Worm (Caenorhabditis elegans): ENCODE results near the gene perm-4.

DNA sequence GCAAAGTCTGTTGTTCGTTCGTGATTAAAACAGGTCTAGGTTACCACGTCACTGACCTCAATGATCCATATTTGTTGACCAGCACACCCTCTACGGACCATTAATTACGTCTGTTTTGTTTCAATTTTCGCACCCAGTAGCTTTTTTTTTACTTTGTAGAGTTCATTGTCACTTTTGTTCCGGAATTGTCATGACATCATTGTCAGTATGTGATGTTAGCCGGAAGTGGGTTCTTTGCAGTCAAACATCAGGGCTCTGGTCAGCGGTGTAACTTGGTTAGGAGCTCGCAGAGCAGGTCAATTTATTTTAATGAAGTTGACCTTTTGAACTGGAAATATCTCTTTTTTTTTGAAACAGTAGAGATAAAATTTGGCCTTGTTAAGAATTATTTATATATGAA lies 11.8 kb upstream of the perm-4 start, which contains the start of gene C44B12.6:
- no peak for TF ChIP-seq unc-130 (tag; optimal IDR thresholded peaks at IDR 0.05)
- TF ChIP-seq aha-1 (tag; optimal IDR thresholded peaks at IDR 0.05): no peak
- no peak for TF ChIP-seq elt-3 (tag; optimal IDR thresholded peaks at IDR 0.05)
- no peak for TF ChIP-seq fkh-10 (GFP tag; optimal IDR thresholded peaks at IDR 0.05)
- TF ChIP-seq nhr-28 (tag; optimal IDR thresholded peaks at IDR 0.05): no peak
- no peak for TF ChIP-seq ztf-11 (tag; optimal IDR thresholded peaks at IDR 0.05)
